Worm (Caenorhabditis elegans) whole organism, young adult: ENCODE results near the gene cox-11.

Experiments
- B0019.2 ChIP-seq: fragments of 200-800 bp; sonication (Bioruptor generic); conservative IDR thresholded peaks from 2 replicates; pipeline ENCODE4 v1.3.6; 2022; ENCODE audit warnings: missing genetic modification reagents, missing genetic modification characterization, missing compliant biosample characterization
- B0035.1 ChIP-seq: sonication (generic microtip); optimal IDR thresholded peaks from 2 replicates; lab custom pipeline; 2016; ENCODE audit warnings: missing genetic modification characterization, mild to moderate bottlenecking, missing compliant biosample characterization, missing genotype, missing genetic modification reagents
- C17E4.6 ChIP-seq: fragments of 200-800 bp; sonication (Bioruptor generic); IDR thresholded peaks from 2 replicates; pipeline ENCODE4 v1.3.6; 2022; ENCODE audit warnings: missing genetic modification reagents, missing genetic modification characterization, missing compliant biosample characterization
- D2030.7 ChIP-seq: fragments of 200-800 bp; sonication (Bioruptor generic); IDR thresholded peaks from 2 replicates; pipeline ENCODE4 v1.3.6; 2022; ENCODE audit warnings: missing genetic modification reagents, missing genetic modification characterization, missing compliant biosample characterization
- F22D6.2 ChIP-seq: sonication (generic microtip); optimal IDR thresholded peaks from 2 replicates; lab custom pipeline; 2016; ENCODE audit warnings: mild to moderate bottlenecking, missing genetic modification characterization, missing compliant biosample characterization
- F33H1.4 ChIP-seq: fragments of 200-800 bp; sonication (Bioruptor generic); IDR thresholded peaks from 2 replicates; pipeline ENCODE4 v1.3.6; 2022; ENCODE audit warnings: missing genetic modification reagents, missing genetic modification characterization, missing compliant biosample characterization
- F37B4.10 ChIP-seq: fragments of 200-800 bp; sonication (Bioruptor generic); IDR thresholded peaks from 2 replicates; pipeline ENCODE4 v1.3.6; 2022; ENCODE audit warnings: missing genetic modification characterization, missing compliant biosample characterization
- F57C9.4 ChIP-seq: sonication (generic microtip); optimal IDR thresholded peaks from 2 replicates; lab custom pipeline; 2017; ENCODE audit warnings: mild to moderate bottlenecking, missing genetic modification characterization, missing compliant biosample characterization
- T26A5.8 ChIP-seq: sonication (generic microtip); optimal IDR thresholded peaks from 2 replicates; lab custom pipeline; 2016; ENCODE audit warnings: missing genetic modification characterization, missing compliant biosample characterization
- Y53G8AR.9 ChIP-seq: fragments of 200-800 bp; sonication (Bioruptor generic); conservative IDR thresholded peaks from 2 replicates; pipeline ENCODE4 v1.3.6; 2022; ENCODE audit warnings: missing genetic modification reagents, missing genetic modification characterization, missing compliant biosample characterization
- Y56A3A.18 ChIP-seq: fragments of 200-800 bp; sonication (Bioruptor generic); IDR thresholded peaks from 2 replicates; pipeline ENCODE4 v1.3.6; 2022; ENCODE audit warnings: missing genetic modification reagents, missing genetic modification characterization, missing compliant biosample characterization
- Y67H2A.10 ChIP-seq: fragments of 200-800 bp; sonication (Bioruptor generic); conservative IDR thresholded peaks from 2 replicates; pipeline ENCODE4 v1.3.6; 2022; ENCODE audit warnings: missing genetic modification reagents, missing genetic modification characterization, missing compliant biosample characterization
- atf-7 ChIP-seq: sonication (generic microtip); optimal IDR thresholded peaks from 2 replicates; lab custom pipeline; 2017; ENCODE audit warnings: mild to moderate bottlenecking, missing genetic modification characterization, missing compliant biosample characterization
- attf-6 ChIP-seq: fragments of 200-800 bp; sonication (Bioruptor generic); IDR thresholded peaks from 2 replicates; pipeline ENCODE4 v1.3.6; 2022; ENCODE audit warnings: missing genetic modification reagents, missing genetic modification characterization, missing compliant biosample characterization
- bed-1 ChIP-seq: fragments of 200-800 bp; sonication (Bioruptor generic); IDR thresholded peaks from 2 replicates; pipeline ENCODE4 v1.3.6; 2022; ENCODE audit warnings: missing genetic modification reagents, missing genetic modification characterization, missing compliant biosample characterization
- cebp-1 ChIP-seq, 2 experiments: fragments of 200-800 bp in 1 of 2; sonication (Bioruptor generic) in 1 of 2; sonication (generic microtip) in 1 of 2; IDR thresholded peaks in 1 of 2; optimal IDR thresholded peaks in 1 of 2; 2 replicates each; pipeline versions ENCODE4 v1.3.6 to Lab custom; 2017 to 2022; ENCODE audit warnings: missing compliant biosample characterization in 2 of 2, missing genetic modification characterization in 2 of 2, mild to moderate bottlenecking in 1 of 2, missing genetic modification reagents in 1 of 2, moderate library complexity in 1 of 2
- cebp-2 ChIP-seq: fragments of 200-800 bp; sonication (Bioruptor generic); IDR thresholded peaks from 2 replicates; pipeline ENCODE4 v1.3.6; 2022; ENCODE audit warnings: missing genetic modification characterization, missing compliant biosample characterization
- ceh-100 ChIP-seq: fragments of 200-800 bp; sonication (Bioruptor generic); IDR thresholded peaks from 2 replicates; pipeline ENCODE4 v1.3.6; 2022; ENCODE audit warnings: missing genetic modification reagents, missing genetic modification characterization, missing compliant biosample characterization
- ceh-58 ChIP-seq: fragments of 200-800 bp; sonication (Bioruptor generic); IDR thresholded peaks from 2 replicates; pipeline ENCODE4 v1.3.6; 2022; ENCODE audit warnings: missing genetic modification characterization, missing compliant biosample characterization
- ceh-79 ChIP-seq: sonication (generic microtip); optimal IDR thresholded peaks from 2 replicates; lab custom pipeline; 2017; ENCODE audit warnings: mild to moderate bottlenecking, missing genetic modification characterization, missing compliant biosample characterization
- ceh-91 ChIP-seq: fragments of 200-800 bp; sonication (Bioruptor generic); IDR thresholded peaks from 2 replicates; pipeline ENCODE4 v1.3.6; 2022; ENCODE audit warnings: missing genetic modification reagents, missing genetic modification characterization, missing compliant biosample characterization
- dox-1 ChIP-seq: fragments of 200-800 bp; sonication (Bioruptor generic); IDR thresholded peaks from 2 replicates; pipeline ENCODE4 v1.3.6; 2022; ENCODE audit warnings: missing genetic modification reagents, missing genetic modification characterization, missing compliant biosample characterization
- efl-1 ChIP-seq: fragments of 150-350 bp; optimal IDR thresholded peaks from 2 replicates; lab custom pipeline; 2014; ENCODE audit warnings: missing biosample characterization, missing genetic modification reagents, missing genetic modification characterization
- egrh-3 ChIP-seq: fragments of 200-800 bp; sonication (Bioruptor generic); IDR thresholded peaks from 2 replicates; pipeline ENCODE4 v1.3.6; 2022; ENCODE audit warnings: missing genetic modification reagents, missing genetic modification characterization, missing compliant biosample characterization
- ekl-4 ChIP-seq: fragments of 200-800 bp; sonication (Bioruptor generic); IDR thresholded peaks from 2 replicates; pipeline ENCODE4 v1.3.6; 2022; ENCODE audit warnings: missing genetic modification reagents, missing genetic modification characterization, missing compliant biosample characterization
- fkh-3 ChIP-seq: sonication (generic microtip); optimal IDR thresholded peaks from 2 replicates; lab custom pipeline; 2016; ENCODE audit warnings: mild to moderate bottlenecking, missing genetic modification characterization, missing compliant biosample characterization
- hmg-1.2 ChIP-seq: fragments of 200-800 bp; sonication (Bioruptor generic); IDR thresholded peaks from 2 replicates; pipeline ENCODE4 v1.3.6; 2022; ENCODE audit warnings: missing genetic modification reagents, missing genetic modification characterization, missing compliant biosample characterization
- lag-1 ChIP-seq: fragments of 200-800 bp; sonication (Bioruptor generic); IDR thresholded peaks from 2 replicates; pipeline ENCODE4 v1.3.6; 2022; ENCODE audit warnings: missing genetic modification reagents, missing genetic modification characterization, missing compliant biosample characterization
- let-526 ChIP-seq: fragments of 200-800 bp; sonication (Bioruptor generic); IDR thresholded peaks from 2 replicates; pipeline ENCODE4 v1.3.6; 2022; ENCODE audit warnings: missing genetic modification reagents, missing genetic modification characterization, missing compliant biosample characterization
- lin-35 ChIP-seq, 3 experiments: fragments of 150-350 bp in 2 of 3; sonication (generic microtip) in 1 of 3; optimal IDR thresholded peaks; 2 replicates each; lab custom pipeline; 2014 to 2018; ENCODE audit warnings: missing biosample characterization in 3 of 3, missing genetic modification characterization in 3 of 3, missing genetic modification reagents in 3 of 3
- lin-40 ChIP-seq: sonication (generic microtip); optimal IDR thresholded peaks from 2 replicates; lab custom pipeline; 2016; ENCODE audit warnings: missing genetic modification characterization, mild to moderate bottlenecking, missing compliant biosample characterization, missing genotype, missing genetic modification reagents
- lin-54 ChIP-seq: fragments of 200-800 bp; sonication (Bioruptor generic); optimal IDR thresholded peaks from 2 replicates; lab custom pipeline; 2018; ENCODE audit warnings: mild to moderate bottlenecking, missing genetic modification characterization, missing compliant biosample characterization
- lsl-1 ChIP-seq: fragments of 200-800 bp; sonication (Bioruptor generic); optimal IDR thresholded peaks from 2 replicates; lab custom pipeline; 2018; ENCODE audit warnings: mild to moderate bottlenecking, missing genetic modification characterization, moderate library complexity, missing compliant biosample characterization
- lsy-27 ChIP-seq: sonication (generic microtip); optimal IDR thresholded peaks from 2 replicates; lab custom pipeline; 2017; ENCODE audit warnings: missing genetic modification characterization, mild to moderate bottlenecking, missing compliant biosample characterization, antibody characterized with exemption, missing genotype, borderline replicate concordance; ENCODE audit not compliant: insufficient read depth
- mel-28 ChIP-seq: sonication (generic microtip); optimal IDR thresholded peaks from 2 replicates; lab custom pipeline; 2016; ENCODE audit warnings: borderline replicate concordance, mild to moderate bottlenecking, missing genetic modification characterization, missing compliant biosample characterization
- nfyb-1 ChIP-seq: fragments of 200-800 bp; sonication (Bioruptor generic); IDR thresholded peaks from 2 replicates; pipeline ENCODE4 v1.3.6; 2022; ENCODE audit warnings: missing genetic modification reagents, missing genetic modification characterization, missing compliant biosample characterization
- nhr-120 ChIP-seq: fragments of 200-800 bp; sonication (Bioruptor generic); IDR thresholded peaks from 2 replicates; pipeline ENCODE4 v1.3.6; 2022; ENCODE audit warnings: missing genetic modification characterization, missing compliant biosample characterization
- nhr-179 ChIP-seq: sonication (generic microtip); optimal IDR thresholded peaks from 2 replicates; lab custom pipeline; 2016; ENCODE audit warnings: mild to moderate bottlenecking, missing genetic modification characterization, missing compliant biosample characterization
- nhr-80 ChIP-seq: sonication (generic microtip); optimal IDR thresholded peaks from 2 replicates; lab custom pipeline; 2016; ENCODE audit warnings: missing genetic modification characterization, missing compliant biosample characterization
- rcor-1 ChIP-seq: fragments of 200-800 bp; sonication (Bioruptor generic); IDR thresholded peaks from 2 replicates; pipeline ENCODE4 v1.3.6; 2022; ENCODE audit warnings: missing genetic modification reagents, missing genetic modification characterization, missing compliant biosample characterization
- repo-1 ChIP-seq: sonication (generic microtip); optimal IDR thresholded peaks from 2 replicates; lab custom pipeline; 2017; ENCODE audit warnings: mild to moderate bottlenecking, missing genetic modification characterization, missing compliant biosample characterization
- sdz-38 ChIP-seq: sonication (generic microtip); optimal IDR thresholded peaks from 2 replicates; lab custom pipeline; 2016; ENCODE audit warnings: missing genotype, missing genetic modification characterization, missing compliant biosample characterization
- tbp1 ChIP-seq: fragments of 200-800 bp; sonication (Bioruptor generic); optimal IDR thresholded peaks from 2 replicates; lab custom pipeline; 2018; ENCODE audit warnings: mild to moderate bottlenecking, missing genetic modification characterization, missing compliant biosample characterization
- tlf-1 ChIP-seq: fragments of 200-800 bp; sonication (Bioruptor generic); optimal IDR thresholded peaks from 2 replicates; lab custom pipeline; 2018; ENCODE audit warnings: mild to moderate bottlenecking, missing genetic modification characterization, missing compliant biosample characterization
- unc-62 ChIP-seq: fragments of 150-350 bp; optimal IDR thresholded peaks from 2 replicates; lab custom pipeline; 2014; ENCODE audit warnings: missing biosample characterization, missing genetic modification reagents, missing genetic modification characterization

Gene cox-11

DNA sequence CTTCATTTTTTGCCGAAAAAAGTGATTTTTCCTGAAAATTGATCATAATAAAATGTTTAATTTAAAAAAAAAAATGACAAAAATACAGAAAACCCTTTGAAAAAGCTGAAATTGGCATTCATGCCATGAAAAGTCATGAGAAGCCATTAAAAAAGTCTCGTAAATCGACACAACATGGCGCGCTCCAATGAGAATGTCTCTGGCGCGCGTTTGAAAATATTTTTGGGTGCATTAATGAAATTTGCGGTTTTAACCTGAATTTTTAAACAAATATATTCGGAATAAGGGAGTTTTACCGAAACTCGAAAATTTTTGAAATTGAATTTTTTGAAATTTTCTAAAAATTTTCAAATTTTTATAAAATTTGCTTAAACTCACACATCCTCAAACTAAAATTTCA lies 3.7 kb downstream of the cox-11 start:
- TF ChIP-seq B0019.2 (no peak), F57C9.4 (tag; lab: Kevin White, UChicago) (no peak), lin-35 (GFP tag; optimal IDR thresholded peaks at IDR 0.05; lab: Kevin White, UChicago) (no peak), dox-1 (GFP tag; lab: Robert Waterston, UW) (no peak), unc-62 (no peak), lag-1 (GFP tag; lab: Robert Waterston, UW) (no peak), sdz-38 (tag; lab: Kevin White, UChicago) (no peak), lsy-27 (tag; lab: Kevin White, UChicago) (no peak), C17E4.6 (no peak), ekl-4 (no peak), B0035.1 (tag; lab: Kevin White, UChicago) (no peak), hmg-1.2 (no peak), ceh-100 (GFP tag; lab: Robert Waterston, UW) (no peak), efl-1 (peak; percentile 24), lin-54 (GFP tag; lab: Kevin White, UChicago) (peak; percentile 59)

DNA sequence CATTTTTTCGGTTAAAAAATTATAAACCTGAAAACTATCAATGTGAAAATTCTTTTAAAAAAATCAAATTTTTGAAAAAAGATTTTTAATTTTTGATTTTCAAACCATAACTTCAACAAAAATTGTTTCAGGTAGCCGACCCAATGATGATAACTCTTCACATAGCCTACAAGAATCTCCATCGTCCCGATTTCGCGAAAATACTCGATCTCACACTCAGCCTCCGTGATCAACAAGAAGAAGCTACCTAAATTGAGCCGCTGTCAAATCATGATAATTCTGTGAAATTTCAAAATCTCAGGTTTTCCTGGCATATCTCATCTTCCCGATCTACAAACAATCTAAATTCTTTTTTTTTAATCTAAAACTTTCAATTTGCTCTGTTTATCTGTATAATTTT lies 6.1 kb downstream of the cox-11 start:
- peak; percentile 11 for TF ChIP-seq repo-1 (tag; lab: Kevin White, UChicago)
- 0 out of 2 replicates have a peak, but pooled peaks have one; percentile 63 for TF ChIP-seq cebp-2 (GFP tag; lab: Robert Waterston, UW)
- TF ChIP-seq tbp1 = no peak
- peak; percentile 63; the same call in 1 of the 2 replicates for TF ChIP-seq Y53G8AR.9 (GFP tag; lab: Robert Waterston, UW)
- 0 out of 2 replicates have a peak, but pooled peaks have one; percentile 11 for TF ChIP-seq Y56A3A.18
- no peak for TF ChIP-seq T26A5.8
- 0 out of 2 replicates have a peak, but pooled peaks have one; percentile 43 for TF ChIP-seq F37B4.10 (GFP tag; lab: Robert Waterston, UW)
- TF ChIP-seq cebp-1 (GFP tag; IDR thresholded peaks at IDR 0.05; lab: Robert Waterston, UW) = peak; percentile 70
- peak; percentile 45 for TF ChIP-seq cebp-1 (tag; optimal IDR thresholded peaks at IDR 0.05; lab: Kevin White, UChicago)
- TF ChIP-seq, all 124 proteins: peak for 6

DNA sequence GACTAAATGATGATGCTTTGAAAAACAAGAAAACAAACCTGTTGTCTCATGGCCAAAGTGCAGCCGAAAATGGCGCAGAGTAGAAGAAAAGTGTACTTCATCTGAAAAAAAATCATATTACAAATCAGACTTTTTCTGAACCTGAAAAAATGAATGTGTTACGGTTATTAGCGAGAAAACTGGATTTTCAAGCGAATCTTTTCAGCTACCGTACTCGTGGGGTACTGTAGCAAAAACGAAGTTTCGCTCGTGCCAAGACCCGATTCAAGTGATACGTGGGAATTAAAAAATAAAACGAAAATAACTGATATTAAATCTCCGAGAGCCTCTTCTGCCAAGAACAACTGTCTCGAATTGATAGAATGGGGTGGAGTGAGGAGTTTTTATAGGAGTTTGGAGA lies 8.1 kb downstream of the cox-11 start, which contains the start of gene ttr-51:
ttr-51 (minus strand) TSS at position 101 of the 400 bp plus-strand sequence.
- TF ChIP-seq rcor-1 (no peak), attf-6 (GFP tag; lab: Robert Waterston, UW) (no peak), ceh-58 (GFP tag; lab: Robert Waterston, UW) (no peak), let-526 (GFP tag; lab: Robert Waterston, UW) (no peak), hmg-1.2 (no peak), nfyb-1 (no peak), ceh-91 (GFP tag; lab: Robert Waterston, UW) (no peak), F33H1.4 (GFP tag; lab: Robert Waterston, UW) (no peak), nhr-120 (no peak), Y67H2A.10 (GFP tag; lab: Robert Waterston, UW) (no peak), nhr-179 (tag; lab: Kevin White, UChicago) (no peak), lin-40 (tag; lab: Kevin White, UChicago) (no peak)
- TF ChIP-seq, all 124 proteins: peak for 0

DNA sequence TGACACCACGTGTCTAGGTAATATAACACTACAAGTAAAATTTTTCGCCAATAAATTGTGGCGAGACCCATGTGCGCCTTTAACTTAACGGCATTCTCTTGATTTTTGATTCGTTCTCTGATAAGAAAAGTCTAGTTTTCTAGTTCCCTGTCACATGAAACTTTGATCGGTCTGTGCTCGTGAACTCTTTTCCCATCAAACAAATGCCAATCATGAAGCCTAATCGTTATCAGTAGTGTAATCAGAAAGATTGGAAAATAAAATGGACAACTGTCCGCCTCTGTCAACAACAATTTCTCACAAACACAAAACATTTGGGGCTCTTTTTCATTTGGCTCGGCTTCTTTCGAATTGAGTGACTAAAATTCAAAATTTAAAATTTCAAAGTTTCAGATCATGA lies 9.7 kb downstream of the cox-11 start, which contains the start of gene ttr-45:
ttr-45 (plus strand) TSS at position 385 of the 400 bp plus-strand sequence.
- no peak for TF ChIP-seq rcor-1
- no peak for TF ChIP-seq ceh-79 (tag; lab: Kevin White, UChicago)
- TF ChIP-seq atf-7 = peak; percentile 50
- TF ChIP-seq tlf-1 (GFP tag; lab: Kevin White, UChicago) = peak; percentile 52
- TF ChIP-seq lag-1 (GFP tag; lab: Robert Waterston, UW) = no peak
- TF ChIP-seq fkh-3 (tag; lab: Kevin White, UChicago) = no peak
- TF ChIP-seq dox-1 (GFP tag; lab: Robert Waterston, UW) = 0 out of 2 replicates have a peak, but pooled peaks have one; percentile 25
- TF ChIP-seq nhr-80 (tag; lab: Kevin White, UChicago) = peak; percentile 94
- no peak for TF ChIP-seq D2030.7 (GFP tag; lab: Robert Waterston, UW)
- TF ChIP-seq bed-1 = no peak
- TF ChIP-seq cebp-2 (GFP tag; lab: Robert Waterston, UW) = no peak
- no peak for TF ChIP-seq mel-28 (tag; lab: Kevin White, UChicago)
- TF ChIP-seq lin-40 (tag; lab: Kevin White, UChicago) = peak; percentile 44
- TF ChIP-seq egrh-3 (GFP tag; lab: Robert Waterston, UW) = no peak
- no peak for TF ChIP-seq lsl-1
- TF ChIP-seq F22D6.2 (tag; lab: Kevin White, UChicago) = no peak
- no peak for TF ChIP-seq lsy-27 (tag; lab: Kevin White, UChicago)
